Fruit fly (Drosophila melanogaster) S2 (cell line): ENCODE measurements around the gene CG14736.

Experiments
- CG8478 ChIP-seq: fragments of >200 bp; optimal IDR thresholded peaks from 2 replicates; lab custom pipeline; 2018
- CTCF ChIP-seq, 2 experiments: fragments of >200 bp; optimal IDR thresholded peaks; 2 replicates each; lab custom pipeline; 2018

DNA sequence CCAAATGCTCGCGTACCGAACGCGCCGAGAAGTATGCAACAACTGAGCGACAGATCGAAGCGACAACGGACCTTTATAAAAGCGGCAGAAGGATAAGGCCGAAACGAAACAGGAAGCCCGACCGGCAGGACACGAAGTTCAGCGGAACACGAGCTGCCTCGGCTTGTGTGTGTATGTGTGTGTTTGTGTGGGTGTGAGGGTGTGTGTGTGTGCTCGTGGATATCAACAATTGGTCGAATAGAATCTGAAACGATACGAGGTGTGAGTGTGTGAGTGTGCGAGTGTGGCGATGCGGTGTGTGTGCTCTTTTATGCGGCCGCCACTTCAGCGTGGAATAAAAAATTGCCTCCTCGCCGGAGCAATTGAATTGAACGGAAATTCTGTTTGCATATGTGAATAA, 34.9 kb upstream of the CG14736 start, which contains the start of gene Tk:
- no peak for TF ChIP-seq CTCF (optimal IDR thresholded peaks at IDR 0.05; lab: Kevin White, UChicago)
- TF ChIP-seq CG8478 (lab: Kevin White, UChicago): no peak
